Worm (Caenorhabditis elegans) whole organism, L1 larva: Measurements from ENCODE around the gene C18E9.7.

ENCODE experiments used
- C34B4.2 ChIP-seq: sonication (generic microtip); optimal IDR thresholded peaks from 2 replicates; lab custom pipeline; 2017; ENCODE audit warnings: mild to moderate bottlenecking, missing genetic modification characterization, missing compliant biosample characterization
- lin-15B ChIP-seq: fragments of 150-350 bp; sonication (generic microtip); optimal IDR thresholded peaks from 3 replicates; lab custom pipeline; 2014; ENCODE audit warnings: missing biosample characterization, missing genetic modification characterization
- lin-39 ChIP-seq: fragments of 150-350 bp; optimal IDR thresholded peaks from 2 replicates; lab custom pipeline; 2014; ENCODE audit warnings: missing biosample characterization, missing genetic modification reagents, missing genetic modification characterization
- snpc-4 ChIP-seq: fragments of 150-350 bp; optimal IDR thresholded peaks from 2 replicates; lab custom pipeline; 2014; ENCODE audit warnings: missing biosample characterization, missing genetic modification characterization
- unc-98 ChIP-seq: fragments of 200-800 bp; sonication (Bioruptor generic); IDR thresholded peaks from 2 replicates; pipeline ENCODE4 v1.3.6; 2022; ENCODE audit warnings: missing genetic modification characterization, missing compliant biosample characterization

DNA sequence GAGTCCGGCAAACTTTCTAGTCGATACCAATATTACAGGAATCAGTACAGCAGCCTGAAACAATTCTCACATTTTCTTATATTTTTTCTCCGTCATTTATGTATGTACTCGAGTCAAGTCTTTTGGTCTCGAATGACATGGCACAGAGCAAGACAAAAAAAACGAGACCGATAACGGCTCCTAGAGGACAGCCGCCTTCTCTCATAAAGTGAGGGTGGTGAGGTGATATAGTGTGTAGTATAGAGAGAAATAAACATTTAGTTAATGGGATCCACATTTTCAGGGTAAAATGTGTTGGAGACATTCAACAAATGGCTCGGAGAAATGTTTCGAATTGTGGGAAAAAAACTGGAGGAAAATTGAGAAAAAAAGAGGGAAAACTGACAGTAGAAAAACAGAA lies 20.4 kb downstream of the C18E9.7 start:
- TF ChIP-seq snpc-4 (tag; lab: Kevin White, UChicago) (no peak), unc-98 (GFP tag; lab: Robert Waterston, UW) (no peak), lin-39 (tag; lab: Kevin White, UChicago) (peak; percentile 45), C34B4.2 (tag; lab: Kevin White, UChicago) (no peak), lin-15B (no peak)
